Worm (Caenorhabditis elegans): Measurements from ENCODE around the gene F57G12.1.

DNA sequence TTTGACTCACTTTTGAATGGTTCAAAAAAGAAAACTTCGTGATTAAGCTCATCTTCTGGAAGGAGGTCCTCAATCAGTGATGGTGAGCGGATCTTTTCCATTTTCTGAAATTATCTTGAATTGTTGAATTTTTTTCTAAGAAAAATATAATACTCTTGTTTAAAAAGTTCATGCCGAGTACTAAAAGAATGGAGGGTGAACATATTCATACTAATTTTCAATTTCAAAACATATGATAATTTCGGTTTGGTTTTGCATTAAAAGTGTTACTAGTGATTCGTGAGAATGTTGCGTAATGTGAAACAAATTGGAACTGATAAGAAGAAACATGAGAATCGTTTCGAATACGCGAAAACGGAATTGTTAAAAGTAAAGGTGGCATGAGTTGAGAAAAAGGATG, 30.4 kb downstream of the F57G12.1 start, which contains the start of gene lyst-1:
- TF ChIP-seq W03F9.2 (tag; optimal IDR thresholded peaks at IDR 0.05) (no peak), him-1 (tag; optimal IDR thresholded peaks at IDR 0.05) (no peak), dao-5 (tag; optimal IDR thresholded peaks at IDR 0.05) (no peak)
